Worm (Caenorhabditis elegans) whole organism, midembryonic: ENCODE results near the gene fbxc-58.

Experiments used
- flt-1 ChIP-seq: fragments of 200-800 bp; sonication (Bioruptor generic); IDR thresholded peaks from 2 replicates; pipeline ENCODE4 v1.3.6; 2022; ENCODE audit warnings: missing genetic modification characterization, missing compliant biosample characterization
- klf-2 ChIP-seq: fragments of 200-800 bp; sonication (Bioruptor generic); conservative IDR thresholded peaks from 2 replicates; pipeline ENCODE4 v1.3.6; 2022; ENCODE audit warnings: missing genetic modification reagents, missing genetic modification characterization, missing compliant biosample characterization
- med-1 ChIP-seq: sonication (generic microtip); optimal IDR thresholded peaks from 2 replicates; lab custom pipeline; 2017; ENCODE audit warnings: missing genetic modification characterization, mild to moderate bottlenecking, missing compliant biosample characterization, antibody characterized with exemption, missing genetic modification reagents; ENCODE audit not compliant: insufficient read depth
- tab-1 ChIP-seq: fragments of 200-800 bp; sonication (Bioruptor generic); IDR thresholded peaks from 2 replicates; pipeline ENCODE4 v1.3.6; 2022; ENCODE audit warnings: missing genetic modification characterization, missing compliant biosample characterization
- ztf-23 ChIP-seq: fragments of 200-800 bp; sonication (Bioruptor generic); IDR thresholded peaks from 2 replicates; pipeline ENCODE4 v1.3.6; 2022; ENCODE audit warnings: missing genetic modification reagents, missing genetic modification characterization, missing compliant biosample characterization

DNA sequence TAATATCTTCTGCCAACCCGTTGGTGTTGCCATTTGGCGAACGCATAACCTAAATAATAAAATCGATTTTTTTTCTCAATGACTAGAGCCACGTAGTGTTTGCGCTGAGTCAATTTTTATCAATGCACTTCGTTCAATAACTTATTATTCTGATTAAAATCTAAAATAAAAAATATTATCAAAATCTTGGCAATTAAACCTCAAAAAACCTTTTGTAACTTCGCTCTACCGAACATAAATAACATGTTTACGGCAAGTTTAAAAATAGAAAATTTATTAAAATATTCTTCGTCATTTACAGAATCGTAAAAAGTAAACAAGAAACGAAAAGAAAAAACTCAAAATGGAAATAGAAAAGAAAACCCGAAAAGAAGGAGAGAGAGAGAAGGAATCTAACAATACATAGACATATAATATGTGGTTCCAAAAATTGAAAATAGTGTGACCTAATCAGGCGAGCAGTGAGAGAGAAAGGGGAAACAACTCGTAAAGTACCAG, 28.2 kb upstream of the fbxc-58 start, which contains the start of gene pigc-1:
- TF ChIP-seq tab-1 (GFP tag; lab: Robert Waterston, UW): no peak
- TF ChIP-seq flt-1 (GFP tag; lab: Robert Waterston, UW): no peak
- no peak for TF ChIP-seq klf-2
- TF ChIP-seq ztf-23 (GFP tag; lab: Robert Waterston, UW): no peak
- TF ChIP-seq med-1: no peak
